Fruit fly (Drosophila melanogaster) whole organism, embryonic: ENCODE results near the gene CG12253.

Experiments used
- Aef1 ChIP-seq: fragments of 200-800 bp; sonication (Bioruptor generic); IDR thresholded peaks from 3 replicates; pipeline ENCODE4 v1.3.6; 2022; ENCODE audit warnings: missing biosample characterization, missing genetic modification characterization
- Bgb ChIP-seq: fragments of 200-800 bp; sonication (Bioruptor generic); IDR thresholded peaks from 2 replicates; pipeline ENCODE4 v1.3.6; 2022; ENCODE audit warnings: missing biosample characterization, missing genetic modification characterization; ENCODE audit not compliant: partially characterized antibody
- Bteb2 ChIP-seq: fragments of 200-800 bp; sonication (Bioruptor generic); optimal IDR thresholded peaks from 2 replicates; lab custom pipeline; 2016; ENCODE audit warnings: missing biosample characterization, missing genetic modification characterization
- CG12769 ChIP-seq: fragments of 200-800 bp; sonication (Bioruptor generic); optimal IDR thresholded peaks from 2 replicates; lab custom pipeline; 2019; ENCODE audit warnings: missing biosample characterization, mild to moderate bottlenecking, missing genetic modification characterization, moderate library complexity
- CG30431 ChIP-seq: fragments of 200-800 bp; sonication (Bioruptor generic); optimal IDR thresholded peaks from 2 replicates; lab custom pipeline; 2017; ENCODE audit warnings: missing biosample characterization, missing genetic modification characterization
- CG6813 ChIP-seq: fragments of 200-800 bp; sonication (Bioruptor generic); optimal IDR thresholded peaks from 2 replicates; lab custom pipeline; 2017; ENCODE audit warnings: missing biosample characterization, missing genetic modification characterization, mild to moderate bottlenecking, moderate library complexity, missing genetic modification reagents
- CG7556 ChIP-seq: fragments of 200-800 bp; sonication (Bioruptor generic); optimal IDR thresholded peaks from 2 replicates; lab custom pipeline; 2017; ENCODE audit warnings: missing biosample characterization, mild to moderate bottlenecking, missing genetic modification characterization
- CHES-1-like ChIP-seq: fragments of 200-800 bp; sonication (Bioruptor generic); optimal IDR thresholded peaks from 2 replicates; lab custom pipeline; 2016; ENCODE audit warnings: missing biosample characterization, missing genetic modification characterization
- Oaz ChIP-seq: fragments of 200-800 bp; sonication (Bioruptor generic); IDR thresholded peaks from 2 replicates; pipeline ENCODE4 v1.3.6; 2022; ENCODE audit warnings: missing biosample characterization, missing genetic modification characterization
- emc ChIP-seq: fragments of 200-800 bp; sonication (Bioruptor generic); optimal IDR thresholded peaks from 2 replicates; lab custom pipeline; 2016; ENCODE audit warnings: missing biosample characterization, missing genetic modification characterization
- fd3F ChIP-seq: fragments of 200-800 bp; sonication (Bioruptor generic); optimal IDR thresholded peaks from 2 replicates; lab custom pipeline; 2018; ENCODE audit warnings: missing biosample characterization, mild to moderate bottlenecking, missing genetic modification characterization, moderate library complexity
- insv ChIP-seq, 2 experiments: fragments of 200-800 bp; sonication (Bioruptor generic); optimal IDR thresholded peaks; 3 replicates each; lab custom pipeline; 2016 to 2018; ENCODE audit warnings: missing biosample characterization in 2 of 2, missing genetic modification characterization in 2 of 2
- psq ChIP-seq: fragments of 200-800 bp; sonication (Bioruptor generic); optimal IDR thresholded peaks from 2 replicates; lab custom pipeline; 2017; ENCODE audit warnings: missing biosample characterization, missing genetic modification characterization
- sim ChIP-seq: fragments of 200-800 bp; sonication (Bioruptor generic); IDR thresholded peaks from 2 replicates; pipeline ENCODE4 v1.3.6; 2022; ENCODE audit warnings: missing biosample characterization, missing genetic modification characterization

- no peak for TF ChIP-seq Oaz
- no peak for TF ChIP-seq Bteb2 (GFP tag; lab: Kevin White, UChicago)
- no peak for TF ChIP-seq insv (GFP tag; optimal IDR thresholded peaks at IDR 0.05; lab: Kevin White, UChicago)
- TF ChIP-seq fd3F (GFP tag; lab: Kevin White, UChicago): no peak
- no peak for TF ChIP-seq psq
- no peak for TF ChIP-seq CG6813 (GFP tag; lab: Kevin White, UChicago)
- TF ChIP-seq CG12769 (tag; lab: Kevin White, UChicago): no peak
- TF ChIP-seq emc (GFP tag; lab: Kevin White, UChicago): no peak
- TF ChIP-seq CG7556: no peak
- no peak for TF ChIP-seq CG30431 (GFP tag; lab: Kevin White, UChicago)
- no peak for TF ChIP-seq sim (GFP tag; lab: Robert Waterston, UW)
- TF ChIP-seq CHES-1-like (GFP tag; lab: Kevin White, UChicago): no peak
- TF ChIP-seq Aef1 (GFP tag; lab: Robert Waterston, UW): no peak
- no peak for TF ChIP-seq Bgb
These were observed 420 bp downstream of the CG12253 start for dm6 chr2L:10988026-10988425.
